Worm (Caenorhabditis elegans): Measurements from ENCODE around the gene srt-33.

The srt-33 gene

ce11 chrV:14322743-14323142, 43.1 kb upstream of the srt-33 start, which contains the start of gene F47B8.3:
F47B8.3 (minus strand) TSS chrV:14323003.
- TF ChIP-seq ceh-8 (GFP tag; optimal IDR thresholded peaks at IDR 0.05) (no peak), ceh-90 (tag; optimal IDR thresholded peaks at IDR 0.05) (no peak), lin-39 (tag; optimal IDR thresholded peaks at IDR 0.05) (no peak), fkh-8 (tag; optimal IDR thresholded peaks at IDR 0.05) (peak; percentile 85), pax-3 (tag; optimal IDR thresholded peaks at IDR 0.05) (no peak), tbx-2 (tag; optimal IDR thresholded peaks at IDR 0.05) (no peak), lin-14 (GFP tag; optimal IDR thresholded peaks at IDR 0.05) (peak; percentile 92), egl-13 (tag; optimal IDR thresholded peaks at IDR 0.05) (no peak), ama-1 (optimal IDR thresholded peaks at IDR 0.05) (no peak), nhr-12 (tag; optimal IDR thresholded peaks at IDR 0.05) (no peak), xbp-1 (tag; optimal IDR thresholded peaks at IDR 0.05) (no peak), zag-1 (tag; optimal IDR thresholded peaks at IDR 0.05) (no peak), pqm-1 (tag; optimal IDR thresholded peaks at IDR 0.05) (no peak), lir-3 (tag; optimal IDR thresholded peaks at IDR 0.05; ENCODE audit: poor library complexity) (peak; percentile 9), unc-98 (GFP tag; IDR thresholded peaks at IDR 0.05) (no peak), jun-1 (tag; optimal IDR thresholded peaks at IDR 0.05) (no peak), ztf-11 (tag; optimal IDR thresholded peaks at IDR 0.05) (no peak), ceh-63 (GFP tag; optimal IDR thresholded peaks at IDR 0.05) (no peak), F16B12.6 (tag; optimal IDR thresholded peaks at IDR 0.05) (no peak), elt-2 (tag; optimal IDR thresholded peaks at IDR 0.05) (no peak), sox-4 (tag; optimal IDR thresholded peaks at IDR 0.05) (no peak), dpl-1 (GFP tag; optimal IDR thresholded peaks at IDR 0.05) (peak; percentile 20 to 43 (median 23)), pag-3 (tag; optimal IDR thresholded peaks at IDR 0.05; ENCODE audit: borderline replicate concordance, insufficient read depth) (peak; percentile 93), hlh-4 (tag; optimal IDR thresholded peaks at IDR 0.05) (no peak), mdl-1 (tag; optimal IDR thresholded peaks at IDR 0.05) (peak in 1 of 2 experiments; percentile 59), lin-13 (GFP tag; optimal IDR thresholded peaks at IDR 0.05) (no peak), Y116A8C.19 (tag; optimal IDR thresholded peaks at IDR 0.05; ENCODE audit: borderline replicate concordance) (no peak), nhr-237 (tag; optimal IDR thresholded peaks at IDR 0.05) (no peak), fos-1 (tag; optimal IDR thresholded peaks at IDR 0.05) (peak; percentile 22), dsc-1 (tag; optimal IDR thresholded peaks at IDR 0.05) (no peak), fkh-4 (tag; optimal IDR thresholded peaks at IDR 0.05; ENCODE audit: borderline replicate concordance) (no peak), ets-5 (GFP tag; IDR thresholded peaks at IDR 0.05) (no peak), isw-1 (GFP tag; IDR thresholded peaks at IDR 0.05) (no peak), nhr-76 (tag; optimal IDR thresholded peaks at IDR 0.05) (no peak), nhr-20 (tag; optimal IDR thresholded peaks at IDR 0.05) (peak; percentile 53), nhr-47 (tag; optimal IDR thresholded peaks at IDR 0.05) (peak; percentile 51), nhr-77 (tag; optimal IDR thresholded peaks at IDR 0.05) (no peak), snu-23 (GFP tag; optimal IDR thresholded peaks at IDR 0.05) (peak; percentile 68), blmp-1 (tag; optimal IDR thresholded peaks at IDR 0.05) (peak; percentile 50), unc-30 (tag; optimal IDR thresholded peaks at IDR 0.05) (no peak), ztf-4 (tag; optimal IDR thresholded peaks at IDR 0.05) (no peak), nhr-84 (tag; optimal IDR thresholded peaks at IDR 0.05) (no peak), hpl-2 (GFP tag; optimal IDR thresholded peaks at IDR 0.05) (no peak), hlh-17 (GFP tag; optimal IDR thresholded peaks at IDR 0.05; ENCODE audit: borderline replicate concordance) (no peak), efl-3 (GFP tag; optimal IDR thresholded peaks at IDR 0.05) (no peak), unc-86 (tag; optimal IDR thresholded peaks at IDR 0.05) (no peak), unc-130 (tag; optimal IDR thresholded peaks at IDR 0.05) (no peak), C34B4.2 (tag; optimal IDR thresholded peaks at IDR 0.05) (no peak), mef-2 (tag; optimal IDR thresholded peaks at IDR 0.05) (no peak), ceh-82 (tag; optimal IDR thresholded peaks at IDR 0.05) (peak in 2 of 3 experiments; percentile 17 to 19), C16A3.4 (tag; optimal IDR thresholded peaks at IDR 0.05) (no peak), efl-1 (optimal IDR thresholded peaks at IDR 0.05) (peak; percentile 61 to 82), efl-1 (GFP tag; optimal IDR thresholded peaks at IDR 0.05 in 1 of 2) (peak; percentile 37 to 60), grh-1 (GFP tag; IDR thresholded peaks at IDR 0.05) (no peak)

Data from whole organism, L1 larva.